Fruit fly (Drosophila melanogaster) whole organism, embryonic: ENCODE results near the gene Nopp140.

Experiments used
- Ada2b ChIP-seq: fragments of 200-800 bp; sonication (Bioruptor generic); IDR thresholded peaks from 2 replicates; pipeline ENCODE4 v1.3.6; 2022; ENCODE audit warnings: missing biosample characterization, missing genetic modification characterization
- Atf3 ChIP-seq: fragments of 200-800 bp; sonication (Bioruptor generic); optimal IDR thresholded peaks from 3 replicates; lab custom pipeline; 2016; ENCODE audit warnings: missing biosample characterization, missing genetic modification characterization
- CG10147 ChIP-seq: fragments of 200-800 bp; sonication (Bioruptor generic); optimal IDR thresholded peaks from 2 replicates; lab custom pipeline; 2019; ENCODE audit warnings: missing biosample characterization, mild to moderate bottlenecking, missing genetic modification characterization, moderate library complexity
- CG10462 ChIP-seq: fragments of 200-800 bp; sonication (Bioruptor generic); optimal IDR thresholded peaks from 2 replicates; lab custom pipeline; 2016; ENCODE audit warnings: missing biosample characterization, missing genetic modification characterization
- CG10979 ChIP-seq: fragments of 200-800 bp; sonication (Bioruptor generic); optimal IDR thresholded peaks from 2 replicates; lab custom pipeline; 2018; ENCODE audit warnings: missing biosample characterization, mild to moderate bottlenecking, missing genetic modification characterization, moderate library complexity
- CG11398 ChIP-seq: fragments of 200-800 bp; sonication (Bioruptor generic); optimal IDR thresholded peaks from 2 replicates; lab custom pipeline; 2016; ENCODE audit warnings: missing biosample characterization, missing genetic modification characterization
- CG11456 ChIP-seq: fragments of 200-800 bp; sonication (Bioruptor generic); IDR thresholded peaks from 3 replicates; pipeline ENCODE4 v1.3.6; 2022; ENCODE audit warnings: missing biosample characterization, missing genetic modification characterization
- CG12155 ChIP-seq: fragments of 200-800 bp; sonication (Bioruptor generic); optimal IDR thresholded peaks from 3 replicates; lab custom pipeline; 2016; ENCODE audit warnings: missing biosample characterization, missing genetic modification characterization
- CG1233 ChIP-seq: fragments of 200-800 bp; sonication (Bioruptor generic); optimal IDR thresholded peaks from 4 replicates; lab custom pipeline; 2018; ENCODE audit warnings: missing biosample characterization, mild to moderate bottlenecking, missing genetic modification characterization
- CG13775 ChIP-seq: fragments of 200-800 bp; sonication (Bioruptor generic); optimal IDR thresholded peaks from 3 replicates; lab custom pipeline; 2017; ENCODE audit warnings: missing biosample characterization, mild to moderate bottlenecking, missing genetic modification characterization
- CG13894 ChIP-seq: fragments of 200-800 bp; sonication (Bioruptor generic); optimal IDR thresholded peaks from 3 replicates; lab custom pipeline; 2018; ENCODE audit warnings: missing biosample characterization, mild to moderate bottlenecking, missing genetic modification characterization, moderate library complexity
- CG1529 ChIP-seq: fragments of 200-800 bp; sonication (Bioruptor generic); optimal IDR thresholded peaks from 3 replicates; lab custom pipeline; 2018; ENCODE audit warnings: missing biosample characterization, missing genetic modification characterization
- CG16813 ChIP-seq: fragments of 200-800 bp; sonication (Bioruptor generic); IDR thresholded peaks from 3 replicates; pipeline ENCODE4 v1.3.6; 2022; ENCODE audit warnings: missing biosample characterization, missing genetic modification characterization; ENCODE audit not compliant: partially characterized antibody
- CG17186 ChIP-seq: fragments of 200-800 bp; sonication (Bioruptor generic); optimal IDR thresholded peaks from 3 replicates; lab custom pipeline; 2017; ENCODE audit warnings: missing biosample characterization, missing genetic modification reagents, missing genetic modification characterization
- CG17328 ChIP-seq: fragments of 200-800 bp; sonication (Bioruptor generic); IDR thresholded peaks from 2 replicates; pipeline ENCODE4 v1.3.6; 2022; ENCODE audit warnings: missing biosample characterization, missing genetic modification characterization
- CG17612 ChIP-seq: fragments of 200-800 bp; sonication (Bioruptor generic); IDR thresholded peaks from 2 replicates; pipeline ENCODE4 v1.3.6; 2022; ENCODE audit warnings: missing biosample characterization, missing genetic modification characterization
- CG2712 ChIP-seq: fragments of 200-800 bp; optimal IDR thresholded peaks from 3 replicates; lab custom pipeline; 2019; ENCODE audit warnings: missing biosample characterization, mild to moderate bottlenecking, missing genetic modification characterization, moderate library complexity
- CG2889 ChIP-seq: fragments of 200-800 bp; sonication (Bioruptor generic); IDR thresholded peaks from 3 replicates; pipeline ENCODE4 v1.3.6; 2022; ENCODE audit warnings: missing biosample characterization, missing genetic modification characterization
- CG4328 ChIP-seq: fragments of 200-800 bp; sonication (Bioruptor generic); optimal IDR thresholded peaks from 3 replicates; lab custom pipeline; 2017; ENCODE audit warnings: missing biosample characterization, missing genetic modification reagents, missing genetic modification characterization
- CG4730 ChIP-seq: fragments of 200-800 bp; sonication (Bioruptor generic); IDR thresholded peaks from 2 replicates; pipeline ENCODE4 v1.3.6; 2022; ENCODE audit warnings: missing biosample characterization, missing genetic modification characterization
- CG4820 ChIP-seq: fragments of 200-800 bp; sonication (Bioruptor generic); optimal IDR thresholded peaks from 3 replicates; lab custom pipeline; 2016; ENCODE audit warnings: missing biosample characterization, missing genetic modification characterization
- CG6254 ChIP-seq: fragments of 200-800 bp; sonication (Bioruptor generic); optimal IDR thresholded peaks from 3 replicates; lab custom pipeline; 2017; ENCODE audit warnings: mild to moderate bottlenecking, missing biosample characterization, missing genetic modification reagents, missing genetic modification characterization
- CG6683 ChIP-seq: fragments of 200-800 bp; sonication (Bioruptor generic); optimal IDR thresholded peaks from 2 replicates; lab custom pipeline; 2017; ENCODE audit warnings: missing biosample characterization, mild to moderate bottlenecking, missing genetic modification characterization, missing genetic modification reagents
- Dll ChIP-seq: fragments of 200-800 bp; sonication (Bioruptor generic); IDR thresholded peaks from 4 replicates; pipeline ENCODE4 v1.3.6; 2022; ENCODE audit warnings: missing biosample characterization, missing genetic modification characterization; ENCODE audit not compliant: partially characterized antibody
- Ets97D ChIP-seq: fragments of 200-800 bp; sonication (Bioruptor generic); optimal IDR thresholded peaks from 3 replicates; lab custom pipeline; 2016; ENCODE audit warnings: missing biosample characterization, missing genetic modification characterization
- HHEX ChIP-seq: fragments of 200-800 bp; sonication (Bioruptor generic); optimal IDR thresholded peaks from 3 replicates; lab custom pipeline; 2017; ENCODE audit warnings: missing biosample characterization, mild to moderate bottlenecking, missing genetic modification characterization, missing genetic modification reagents
- Hsf ChIP-seq: fragments of 200-800 bp; sonication (Bioruptor generic); optimal IDR thresholded peaks from 3 replicates; lab custom pipeline; 2016; ENCODE audit warnings: missing biosample characterization, missing genetic modification characterization
- Max ChIP-seq: fragments of 200-800 bp; sonication (Bioruptor generic); optimal IDR thresholded peaks from 2 replicates; lab custom pipeline; 2016; ENCODE audit warnings: missing biosample characterization, mild to moderate bottlenecking, missing genetic modification characterization
- Mrtf ChIP-seq: fragments of 200-800 bp; sonication (Bioruptor generic); IDR thresholded peaks from 3 replicates; pipeline ENCODE4 v1.3.6; 2022; ENCODE audit warnings: missing biosample characterization, missing genetic modification characterization
- ap ChIP-seq: fragments of 200-800 bp; sonication (Bioruptor generic); IDR thresholded peaks from 2 replicates; pipeline ENCODE4 v1.3.6; 2022; ENCODE audit warnings: missing biosample characterization, missing genetic modification characterization
- bowl ChIP-seq: fragments of 200-800 bp; sonication (Bioruptor generic); IDR thresholded peaks from 2 replicates; pipeline ENCODE4 v1.3.6; 2022; ENCODE audit warnings: missing biosample characterization, missing genetic modification characterization
- br ChIP-seq: fragments of >200 bp; optimal IDR thresholded peaks from 2 replicates; lab custom pipeline; 2017
- cad ChIP-seq: fragments of >200 bp; optimal IDR thresholded peaks from 2 replicates; lab custom pipeline; 2017; ENCODE audit warnings: missing biosample characterization, missing genetic modification characterization
- crol ChIP-seq: fragments of 200-800 bp; sonication (Bioruptor generic); IDR thresholded peaks from 2 replicates; pipeline ENCODE4 v1.3.6; 2022; ENCODE audit warnings: missing biosample characterization, missing genetic modification characterization
- crp ChIP-seq, 2 experiments: fragments of 200-800 bp; sonication (Bioruptor generic); optimal IDR thresholded peaks; 2 replicates in 1 of 2; 3 replicates in 1 of 2; lab custom pipeline; 2017; ENCODE audit warnings: missing biosample characterization in 2 of 2, missing genetic modification characterization in 2 of 2, mild to moderate bottlenecking in 1 of 2, moderate library complexity in 1 of 2
- cwo ChIP-seq: fragments of 200-800 bp; sonication (Bioruptor generic); optimal IDR thresholded peaks from 3 replicates; lab custom pipeline; 2017; ENCODE audit warnings: missing biosample characterization, missing genetic modification characterization, mild to moderate bottlenecking, moderate library complexity, missing genetic modification reagents
- dm ChIP-seq: fragments of 200-800 bp; sonication (Bioruptor generic); optimal IDR thresholded peaks from 3 replicates; lab custom pipeline; 2016; ENCODE audit warnings: missing biosample characterization, missing genetic modification characterization
- dmrt11E ChIP-seq: fragments of 200-800 bp; sonication (Bioruptor generic); optimal IDR thresholded peaks from 3 replicates; lab custom pipeline; 2018; ENCODE audit warnings: missing biosample characterization, mild to moderate bottlenecking, missing genetic modification characterization, moderate library complexity
- dysf ChIP-seq: fragments of 200-800 bp; sonication (Bioruptor generic); IDR thresholded peaks from 3 replicates; pipeline ENCODE4 v1.3.6; 2022; ENCODE audit warnings: missing biosample characterization, missing genetic modification characterization
- gcm2 ChIP-seq: fragments of 200-800 bp; sonication (Bioruptor generic); optimal IDR thresholded peaks from 2 replicates; lab custom pipeline; 2016; ENCODE audit warnings: missing biosample characterization, missing genetic modification characterization
- gem ChIP-seq: fragments of 200-800 bp; sonication (Bioruptor generic); optimal IDR thresholded peaks from 2 replicates; lab custom pipeline; 2019; ENCODE audit warnings: missing biosample characterization, mild to moderate bottlenecking, missing genetic modification characterization, moderate library complexity
- hb ChIP-seq: fragments of 200-800 bp; sonication (Bioruptor generic); IDR thresholded peaks from 3 replicates; pipeline ENCODE4 v1.3.6; 2022; ENCODE audit warnings: missing biosample characterization, missing genetic modification characterization; ENCODE audit not compliant: partially characterized antibody
- nom ChIP-seq: fragments of 200-800 bp; sonication (Bioruptor generic); optimal IDR thresholded peaks from 2 replicates; lab custom pipeline; 2017; ENCODE audit warnings: missing biosample characterization, missing genetic modification characterization, mild to moderate bottlenecking, moderate library complexity, missing genetic modification reagents
- pita ChIP-seq: fragments of 200-800 bp; sonication (Bioruptor generic); optimal IDR thresholded peaks from 2 replicates; lab custom pipeline; 2017; ENCODE audit warnings: missing biosample characterization, mild to moderate bottlenecking, missing genetic modification characterization
- pum ChIP-seq: fragments of 200-800 bp; sonication (Bioruptor generic); optimal IDR thresholded peaks from 2 replicates; lab custom pipeline; 2016; ENCODE audit warnings: missing biosample characterization, missing genetic modification characterization
- run ChIP-seq: fragments of 200-800 bp; sonication (Bioruptor generic); optimal IDR thresholded peaks from 3 replicates; lab custom pipeline; 2018; ENCODE audit warnings: missing biosample characterization, mild to moderate bottlenecking, missing genetic modification characterization
- schlank ChIP-seq: fragments of 200-800 bp; sonication (Bioruptor generic); optimal IDR thresholded peaks from 2 replicates; lab custom pipeline; 2018; ENCODE audit warnings: missing biosample characterization, mild to moderate bottlenecking, missing genetic modification characterization
- scrt ChIP-seq: fragments of 200-800 bp; sonication (Bioruptor generic); optimal IDR thresholded peaks from 2 replicates; lab custom pipeline; 2018; ENCODE audit warnings: missing biosample characterization, mild to moderate bottlenecking, missing genetic modification characterization, moderate library complexity
- shn ChIP-seq: fragments of 200-800 bp; sonication (Bioruptor generic); optimal IDR thresholded peaks from 3 replicates; lab custom pipeline; 2016; ENCODE audit warnings: missing biosample characterization, missing genetic modification characterization
- toy ChIP-seq: fragments of 200-800 bp; sonication (Bioruptor generic); IDR thresholded peaks from 2 replicates; pipeline ENCODE4 v1.3.6; 2022; ENCODE audit warnings: missing biosample characterization, missing genetic modification characterization
- ttk ChIP-seq: fragments of 200-800 bp; sonication (Bioruptor generic); IDR thresholded peaks from 2 replicates; pipeline ENCODE4 v2.1.2; 2022; ENCODE audit warnings: missing biosample characterization, missing genetic modification characterization

Gene Nopp140

dm6 chr3L:21879344-21879743, 46.8 kb downstream of the Nopp140 start (continued):
- TF ChIP-seq pum (GFP tag; lab: Kevin White, UChicago) (peak; percentile 24), dm (GFP tag; lab: Kevin White, UChicago) (peak; percentile 41), nom (GFP tag; lab: Kevin White, UChicago) (peak; percentile 85), CG4328 (GFP tag; lab: Kevin White, UChicago) (peak; percentile 12), CG10979 (peak; percentile 21), CG17612 (GFP tag; lab: Robert Waterston, UW) (no peak), shn (GFP tag; lab: Kevin White, UChicago) (no peak), Hsf (GFP tag; lab: Kevin White, UChicago) (peak; percentile 12), CG10462 (GFP tag; lab: Kevin White, UChicago) (no peak), Mrtf (GFP tag; lab: Robert Waterston, UW) (no peak), CG11398 (GFP tag; lab: Kevin White, UChicago) (no peak), toy (GFP tag; lab: Robert Waterston, UW) (0 out of 2 replicates have a peak, but pooled peaks have one; percentile 27), cad (GFP tag; lab: Kevin White, UChicago) (no peak), cwo (GFP tag; lab: Kevin White, UChicago) (peak; percentile 2), dmrt11E (tag; lab: Kevin White, UChicago) (no peak), run (tag; lab: Kevin White, UChicago) (no peak), Ada2b (0 out of 2 replicates have a peak, but pooled peaks have one; percentile 3), CG10147 (GFP tag; lab: Kevin White, UChicago) (peak; percentile 39), CG6683 (GFP tag; lab: Kevin White, UChicago) (peak; percentile 36), CG4820 (GFP tag; lab: Kevin White, UChicago) (no peak), scrt (GFP tag; lab: Kevin White, UChicago) (peak; percentile 39), dysf (GFP tag; lab: Robert Waterston, UW) (no peak; the same call in 2 of the 3 replicates), CG12155 (GFP tag; lab: Kevin White, UChicago) (no peak), CG11456 (GFP tag; lab: Robert Waterston, UW) (no peak), CG1233 (GFP tag; lab: Kevin White, UChicago) (no peak), gem (tag; lab: Kevin White, UChicago) (no peak), HHEX (GFP tag; lab: Kevin White, UChicago) (peak; percentile 10), CG1529 (GFP tag; lab: Kevin White, UChicago) (no peak), CG13894 (tag; lab: Kevin White, UChicago) (peak; percentile 42), Max (GFP tag; lab: Kevin White, UChicago) (no peak), hb (GFP tag; lab: Robert Waterston, UW) (no peak), br (lab: Kevin White, UChicago) (no peak), gcm2 (GFP tag; lab: Kevin White, UChicago) (no peak), CG16813 (GFP tag; lab: Robert Waterston, UW) (peak; percentile 60; the same call in 2 of the 3 replicates), pita (GFP tag; lab: Kevin White, UChicago) (no peak), CG2712 (peak; percentile 26), Ets97D (GFP tag; lab: Kevin White, UChicago) (no peak), Atf3 (GFP tag; lab: Kevin White, UChicago) (no peak), CG17328 (GFP tag; lab: Robert Waterston, UW) (peak; percentile 54), CG6254 (GFP tag; lab: Kevin White, UChicago) (no peak), bowl (GFP tag; lab: Robert Waterston, UW) (peak; percentile 23; the same call in 1 of the 2 replicates), CG17186 (GFP tag; lab: Kevin White, UChicago) (peak; percentile 67), crp (GFP tag; optimal IDR thresholded peaks at IDR 0.05; lab: Kevin White, UChicago) (no peak), CG13775 (no peak), schlank (tag; lab: Kevin White, UChicago) (no peak), CG4730 (GFP tag; lab: Robert Waterston, UW) (no peak), ttk (GFP tag; lab: Robert Waterston, UW) (peak; percentile 34; the same call in 1 of the 2 replicates), ap (GFP tag; lab: Robert Waterston, UW) (no peak), CG2889 (GFP tag; lab: Robert Waterston, UW) (no peak), crol (GFP tag; lab: Robert Waterston, UW) (peak; percentile 95), Dll (GFP tag; lab: Robert Waterston, UW) (peak; percentile 46; the same call in 1 of the 4 replicates)
